Fruit fly (Drosophila melanogaster): ENCODE data around the gene Ret.

The Ret gene

dm6 chr2L:21242369-21242768 lies 43.8 kb upstream of the Ret start:
- TF ChIP-seq Vsx2 (GFP tag; optimal IDR thresholded peaks at IDR 0.05; ENCODE audit: partially characterized antibody) (no peak), brk (GFP tag; optimal IDR thresholded peaks at IDR 0.05) (no peak), Hr83 (GFP tag; optimal IDR thresholded peaks at IDR 0.05; ENCODE audit: poor library complexity, severe bottlenecking) (no peak), OdsH (GFP tag; optimal IDR thresholded peaks at IDR 0.05) (no peak), pan (optimal IDR thresholded peaks at IDR 0.05) (no peak), Hr78 (GFP tag; optimal IDR thresholded peaks at IDR 0.05) (no peak), woc (GFP tag; optimal IDR thresholded peaks at IDR 0.05) (no peak), Dif (GFP tag; optimal IDR thresholded peaks at IDR 0.05; ENCODE audit: partially characterized antibody) (no peak), Dfd (GFP tag; optimal IDR thresholded peaks at IDR 0.05) (no peak), lola (GFP tag; optimal IDR thresholded peaks at IDR 0.05) (no peak), usp (GFP tag; optimal IDR thresholded peaks at IDR 0.05) (no peak), GATAd (GFP tag; optimal IDR thresholded peaks at IDR 0.05) (no peak), CG9705 (GFP tag; optimal IDR thresholded peaks at IDR 0.05) (no peak), dmrt93B (GFP tag; optimal IDR thresholded peaks at IDR 0.05) (no peak), CrebA (GFP tag; optimal IDR thresholded peaks at IDR 0.05; ENCODE audit: borderline replicate concordance) (no peak), Mio (GFP tag; optimal IDR thresholded peaks at IDR 0.05) (no peak)

dm6 chr2L:21237748-21238459 lies 39.3 kb upstream of the Ret start:
- TF ChIP-seq Hr78 (GFP tag; optimal IDR thresholded peaks at IDR 0.05) (no peak), h (GFP tag; optimal IDR thresholded peaks at IDR 0.05) (peak; percentile 40), CG9705 (GFP tag; optimal IDR thresholded peaks at IDR 0.05) (no peak), CG32264 (GFP tag; optimal IDR thresholded peaks at IDR 0.05) (peak; percentile 18), GATAd (GFP tag; optimal IDR thresholded peaks at IDR 0.05) (no peak), Mio (GFP tag; optimal IDR thresholded peaks at IDR 0.05) (no peak), sage (GFP tag; optimal IDR thresholded peaks at IDR 0.05) (peak; percentile 48), Dfd (GFP tag; optimal IDR thresholded peaks at IDR 0.05) (no peak), ey (GFP tag; optimal IDR thresholded peaks at IDR 0.05) (no peak), woc (GFP tag; optimal IDR thresholded peaks at IDR 0.05) (no peak), Sp1 (GFP tag; optimal IDR thresholded peaks at IDR 0.05) (no peak), br (GFP tag; optimal IDR thresholded peaks at IDR 0.05) (no peak), Hr83 (GFP tag; optimal IDR thresholded peaks at IDR 0.05; ENCODE audit: poor library complexity, severe bottlenecking) (peak; percentile 63), foxo (GFP tag; optimal IDR thresholded peaks at IDR 0.05) (peak in 1 of 2 experiments; percentile 64), Dif (GFP tag; optimal IDR thresholded peaks at IDR 0.05; ENCODE audit: partially characterized antibody) (peak; percentile 86), OdsH (GFP tag; optimal IDR thresholded peaks at IDR 0.05) (no peak), dsf (GFP tag; optimal IDR thresholded peaks at IDR 0.05; ENCODE audit: borderline replicate concordance) (no peak), jim (GFP tag; optimal IDR thresholded peaks at IDR 0.05) (peak; percentile 11), Rel (GFP tag; optimal IDR thresholded peaks at IDR 0.05) (peak; percentile 75), Rel (tag; optimal IDR thresholded peaks at IDR 0.05) (peak; percentile 24), sv (GFP tag; optimal IDR thresholded peaks at IDR 0.05) (no peak), tai (GFP tag; optimal IDR thresholded peaks at IDR 0.05) (peak; percentile 65), Myc (optimal IDR thresholded peaks at IDR 0.05) (no peak), usp (GFP tag; optimal IDR thresholded peaks at IDR 0.05) (no peak), pan (optimal IDR thresholded peaks at IDR 0.05) (no peak), N (GFP tag; optimal IDR thresholded peaks at IDR 0.05) (no peak), lola (GFP tag; optimal IDR thresholded peaks at IDR 0.05) (no peak), HLH106 (tag; optimal IDR thresholded peaks at IDR 0.05) (no peak), psq (GFP tag; optimal IDR thresholded peaks at IDR 0.05) (peak; percentile 99), fru (GFP tag; optimal IDR thresholded peaks at IDR 0.05) (no peak), dl (GFP tag; optimal IDR thresholded peaks at IDR 0.05; ENCODE audit: insufficient read depth in 1 of 2, partially characterized antibody in 2 of 2) (peak; percentile 62 to 73), Vsx2 (GFP tag; optimal IDR thresholded peaks at IDR 0.05; ENCODE audit: partially characterized antibody) (peak; percentile 72), Hnf4 (GFP tag; optimal IDR thresholded peaks at IDR 0.05) (peak; percentile 13), Jra (GFP tag; optimal IDR thresholded peaks at IDR 0.05) (peak; percentile 6), Abd-B (GFP tag; optimal IDR thresholded peaks at IDR 0.05) (no peak), CrebA (GFP tag; optimal IDR thresholded peaks at IDR 0.05; ENCODE audit: borderline replicate concordance) (no peak), rgr (GFP tag; optimal IDR thresholded peaks at IDR 0.05) (peak; percentile 18), dmrt93B (GFP tag; optimal IDR thresholded peaks at IDR 0.05) (no peak), brk (GFP tag; optimal IDR thresholded peaks at IDR 0.05) (no peak)
